Worm (Caenorhabditis elegans) whole organism, early embryonic: ENCODE results near the gene tag-234.

Experiments
- aly-1 ChIP-seq: sonication (generic microtip); optimal IDR thresholded peaks from 2 replicates; lab custom pipeline; 2016; ENCODE audit warnings: missing genetic modification characterization, missing compliant biosample characterization
- ama-1 ChIP-seq: fragments of 150-350 bp; optimal IDR thresholded peaks from 2 replicates; lab custom pipeline; 2014
- ceh-36 ChIP-seq: sonication (generic microtip); optimal IDR thresholded peaks from 2 replicates; lab custom pipeline; 2016; ENCODE audit warnings: missing genetic modification characterization, inconsistent platforms, missing compliant biosample characterization
- ets-7 ChIP-seq: sonication (generic microtip); optimal IDR thresholded peaks from 2 replicates; lab custom pipeline; 2016; ENCODE audit warnings: missing genotype, missing genetic modification characterization, missing compliant biosample characterization
- flt-1 ChIP-seq: fragments of 200-800 bp; sonication (Bioruptor generic); IDR thresholded peaks from 2 replicates; pipeline ENCODE4 v1.3.6; 2022; ENCODE audit warnings: missing genetic modification characterization, missing compliant biosample characterization
- hmbx-1 ChIP-seq: sonication (generic microtip); optimal IDR thresholded peaks from 2 replicates; lab custom pipeline; 2016; ENCODE audit warnings: mild to moderate bottlenecking, missing genetic modification characterization, missing compliant biosample characterization

DNA sequence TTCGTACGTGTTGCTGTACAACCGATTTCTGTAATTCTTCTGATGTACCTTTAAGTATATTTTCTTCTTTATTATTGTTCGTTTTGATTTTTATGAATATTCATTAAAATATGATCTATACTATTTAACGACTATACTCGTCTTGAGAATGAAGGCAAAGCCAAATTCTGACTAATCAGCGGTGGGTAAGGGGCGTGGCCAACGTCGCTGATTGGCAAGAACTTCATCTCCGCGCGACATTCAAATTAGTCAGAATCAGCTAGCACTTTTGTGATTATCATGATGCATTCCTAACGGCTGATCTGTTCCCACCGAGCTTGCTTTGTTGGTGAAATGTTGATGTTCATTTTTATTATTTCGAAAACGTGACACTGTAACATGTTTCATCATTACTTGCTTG is 2.9 kb downstream of the tag-234 start:
- TF ChIP-seq ets-7 (tag; lab: Kevin White, UChicago), result no peak
- TF ChIP-seq ceh-36 (tag; lab: Kevin White, UChicago), result no peak
- no peak for TF ChIP-seq aly-1 (tag; lab: Kevin White, UChicago)
- no peak for TF ChIP-seq hmbx-1 (tag; lab: Kevin White, UChicago)
- no peak for TF ChIP-seq ama-1 (lab: Kevin White, UChicago)
- no peak for TF ChIP-seq flt-1
